Worm (Caenorhabditis elegans) whole organism, young adult: ENCODE data around the gene enu-3.1.

Source experiments
- F22D6.2 ChIP-seq: sonication (generic microtip); optimal IDR thresholded peaks from 2 replicates; lab custom pipeline; 2016; ENCODE audit warnings: mild to moderate bottlenecking, missing genetic modification characterization, missing compliant biosample characterization
- atf-7 ChIP-seq: sonication (generic microtip); optimal IDR thresholded peaks from 2 replicates; lab custom pipeline; 2017; ENCODE audit warnings: mild to moderate bottlenecking, missing genetic modification characterization, missing compliant biosample characterization
- athp-1 ChIP-seq: sonication (generic microtip); optimal IDR thresholded peaks from 2 replicates; lab custom pipeline; 2017; ENCODE audit warnings: mild to moderate bottlenecking, missing genetic modification characterization, missing compliant biosample characterization
- ceh-58 ChIP-seq: fragments of 200-800 bp; sonication (Bioruptor generic); IDR thresholded peaks from 2 replicates; pipeline ENCODE4 v1.3.6; 2022; ENCODE audit warnings: missing genetic modification characterization, missing compliant biosample characterization
- ekl-4 ChIP-seq: fragments of 200-800 bp; sonication (Bioruptor generic); IDR thresholded peaks from 2 replicates; pipeline ENCODE4 v1.3.6; 2022; ENCODE audit warnings: missing genetic modification reagents, missing genetic modification characterization, missing compliant biosample characterization
- him-1 ChIP-seq: sonication (generic microtip); optimal IDR thresholded peaks from 2 replicates; lab custom pipeline; 2016; ENCODE audit warnings: missing genotype, missing genetic modification reagents, missing genetic modification characterization, missing compliant biosample characterization
- mel-28 ChIP-seq: sonication (generic microtip); optimal IDR thresholded peaks from 2 replicates; lab custom pipeline; 2016; ENCODE audit warnings: borderline replicate concordance, mild to moderate bottlenecking, missing genetic modification characterization, missing compliant biosample characterization
- nfya-2 ChIP-seq: fragments of 200-800 bp; sonication (Bioruptor generic); IDR thresholded peaks from 2 replicates; pipeline ENCODE4 v1.3.6; 2022; ENCODE audit warnings: missing genetic modification reagents, missing genetic modification characterization, missing compliant biosample characterization
- nhr-120 ChIP-seq: fragments of 200-800 bp; sonication (Bioruptor generic); IDR thresholded peaks from 2 replicates; pipeline ENCODE4 v1.3.6; 2022; ENCODE audit warnings: missing genetic modification characterization, missing compliant biosample characterization
- pha-4 ChIP-seq: fragments of 150-350 bp; sonication (generic microtip); optimal IDR thresholded peaks from 2 replicates; lab custom pipeline; 2014; ENCODE audit warnings: missing biosample characterization, missing genetic modification reagents, missing genetic modification characterization
- rcor-1 ChIP-seq: fragments of 200-800 bp; sonication (Bioruptor generic); IDR thresholded peaks from 2 replicates; pipeline ENCODE4 v1.3.6; 2022; ENCODE audit warnings: missing genetic modification reagents, missing genetic modification characterization, missing compliant biosample characterization

- no peak for TF ChIP-seq him-1 (tag; lab: Kevin White, UChicago)
- TF ChIP-seq ekl-4 (GFP tag; lab: Robert Waterston, UW): peak; percentile 84
- no peak for TF ChIP-seq nhr-120 (GFP tag; lab: Robert Waterston, UW)
- peak; percentile 76 for TF ChIP-seq mel-28
- TF ChIP-seq rcor-1 (GFP tag; lab: Robert Waterston, UW): peak; percentile 91
- TF ChIP-seq athp-1: peak; percentile 96
- peak; percentile 83 for TF ChIP-seq atf-7 (tag; lab: Kevin White, UChicago)
- 0 out of 2 replicates have a peak, but pooled peaks have one; percentile 64 for TF ChIP-seq ceh-58
- TF ChIP-seq F22D6.2 (tag; lab: Kevin White, UChicago): peak; percentile 78
- no peak for TF ChIP-seq pha-4
- TF ChIP-seq nfya-2: no peak
Measured at ce11 chrIII:10461164-10461546, 25.1 kb downstream of the enu-3.1 start, which contains the start of gene atx-2.
